4 worm cellular contexts compared by ENCODE assay signal in the genomic region with DNA sequence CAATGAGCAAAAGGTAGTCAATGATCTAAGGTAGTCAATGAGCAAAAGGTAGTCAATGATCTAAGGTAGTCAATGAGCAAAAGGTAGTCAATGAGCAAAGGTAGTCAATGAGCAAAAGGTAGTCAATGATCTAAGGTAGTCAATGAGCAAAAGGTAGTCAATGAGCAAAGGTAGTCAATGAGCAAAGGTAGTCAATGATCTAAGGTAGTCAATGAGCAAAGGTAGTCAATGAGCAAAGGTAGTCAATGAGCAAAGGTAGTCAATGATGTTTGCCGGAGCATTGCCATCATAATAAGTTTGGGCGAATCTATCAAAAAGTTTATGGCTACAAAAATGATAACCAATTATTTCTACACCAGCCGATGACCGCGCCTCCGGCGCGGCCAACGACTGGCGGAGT.
TF ChIP-seq lines count a peak whose summit lies in the region.
"Not testable (repeated sequence)": the region's sequence is repeated elsewhere in the genome, so short reads cannot be mapped to it uniquely, and the experiment has no call there.

No protein-coding gene starts in this region.

TF ChIP-seq in whole organism, L4 larva, 104 proteins besides CTCF, POLR2A, EP300 and RAD21:
- peak; percentile 67 for TF ChIP-seq lim-7 (GFP tag; IDR thresholded peaks at IDR 0.05; lab: Robert Waterston, UW)
- TF ChIP-seq ceh-44 (GFP tag; IDR thresholded peaks at IDR 0.05; lab: Robert Waterston, UW): peak; percentile 38; the same call in 1 of the 2 replicates
- TF ChIP-seq madf-9 (GFP tag; conservative IDR thresholded peaks at IDR 0.05; lab: Robert Waterston, UW): 0 out of 2 replicates have a peak, but pooled peaks have one; percentile 42
- peak; percentile 22; the same call in 1 of the 2 replicates for TF ChIP-seq tra-1 (GFP tag; IDR thresholded peaks at IDR 0.05; lab: Robert Waterston, UW)
- peak; percentile 37; the same call in 1 of the 2 replicates for TF ChIP-seq Y105C5A.15 (GFP tag; IDR thresholded peaks at IDR 0.05; lab: Robert Waterston, UW)
- TF ChIP-seq ZK337.2 (GFP tag; IDR thresholded peaks at IDR 0.05; lab: Robert Waterston, UW): peak; percentile 46; the same call in 1 of the 2 replicates
- TF ChIP-seq arid-1 (GFP tag; conservative IDR thresholded peaks at IDR 0.05; lab: Robert Waterston, UW): peak; percentile 30; the same call in 1 of the 2 replicates
- peak; percentile 38; the same call in 1 of the 2 replicates for TF ChIP-seq F44E2.7 (GFP tag; IDR thresholded peaks at IDR 0.05; lab: Robert Waterston, UW)
- peak in 1 of 2 experiments; percentile 49; a peak in 1 of 4 replicates for TF ChIP-seq madf-5 (GFP tag; IDR thresholded peaks at IDR 0.05; lab: Robert Waterston, UW)
- TF ChIP-seq F26F4.8 (GFP tag; conservative IDR thresholded peaks at IDR 0.05; lab: Robert Waterston, UW): peak; percentile 65; the same call in 1 of the 2 replicates

TF ChIP-seq in whole organism, late embryonic, 69 proteins besides CTCF, POLR2A, EP300 and RAD21:
- TF ChIP-seq unc-3 (GFP tag; conservative IDR thresholded peaks at IDR 0.05; lab: Robert Waterston, UW): 0 out of 2 replicates have a peak, but pooled peaks have one; percentile 25
- TF ChIP-seq unc-3 (tag; optimal IDR thresholded peaks at IDR 0.05; lab: Kevin White, UChicago): not testable (repeated sequence)
- peak; percentile 58 for TF ChIP-seq ceh-45 (GFP tag; IDR thresholded peaks at IDR 0.05; lab: Robert Waterston, UW)

TF ChIP-seq in whole organism, midembryonic, 9 proteins besides CTCF, POLR2A, EP300 and RAD21:
- TF ChIP-seq flt-1 (GFP tag; IDR thresholded peaks at IDR 0.05; lab: Robert Waterston, UW) (peak; percentile 56), ztf-23 (GFP tag; IDR thresholded peaks at IDR 0.05; lab: Robert Waterston, UW) (peak; percentile 24; the same call in 1 of the 2 replicates), tab-1 (GFP tag; IDR thresholded peaks at IDR 0.05; lab: Robert Waterston, UW) (peak; percentile 44; the same call in 1 of the 2 replicates), klf-2 (GFP tag; conservative IDR thresholded peaks at IDR 0.05; lab: Robert Waterston, UW) (peak; percentile 75)

TF ChIP-seq in whole organism, young adult, 124 proteins besides CTCF, POLR2A, EP300 and RAD21:
- TF ChIP-seq attf-6 (GFP tag; IDR thresholded peaks at IDR 0.05; lab: Robert Waterston, UW): 0 out of 2 replicates have a peak, but pooled peaks have one; percentile 9
- TF ChIP-seq ztf-25 (GFP tag; IDR thresholded peaks at IDR 0.05; lab: Robert Waterston, UW): peak; percentile 66; the same call in 1 of the 2 replicates
- TF ChIP-seq lag-1 (GFP tag; IDR thresholded peaks at IDR 0.05; lab: Robert Waterston, UW): 0 out of 2 replicates have a peak, but pooled peaks have one; percentile 77
- peak; percentile 72; the same call in 1 of the 2 replicates for TF ChIP-seq bed-1 (GFP tag; IDR thresholded peaks at IDR 0.05; lab: Robert Waterston, UW)
- 0 out of 2 replicates have a peak, but pooled peaks have one; percentile 13 for TF ChIP-seq aptf-2 (GFP tag; conservative IDR thresholded peaks at IDR 0.05; lab: Robert Waterston, UW)
- TF ChIP-seq pbrm-1 (GFP tag; IDR thresholded peaks at IDR 0.05; lab: Robert Waterston, UW): peak; percentile 34; the same call in 1 of the 2 replicates
- peak; percentile 68; the same call in 1 of the 2 replicates for TF ChIP-seq madf-3 (GFP tag; IDR thresholded peaks at IDR 0.05; lab: Robert Waterston, UW)
- 0 out of 2 replicates have a peak, but pooled peaks have one; percentile 56 for TF ChIP-seq ztf-6 (GFP tag; IDR thresholded peaks at IDR 0.05; lab: Robert Waterston, UW)
- TF ChIP-seq ceh-58 (GFP tag; IDR thresholded peaks at IDR 0.05; lab: Robert Waterston, UW): 0 out of 2 replicates have a peak, but pooled peaks have one; percentile 58
- TF ChIP-seq F33H1.4 (GFP tag; IDR thresholded peaks at IDR 0.05; lab: Robert Waterston, UW): peak; percentile 19; the same call in 1 of the 2 replicates
- peak; percentile 56; the same call in 1 of the 2 replicates for TF ChIP-seq hmg-20 (GFP tag; IDR thresholded peaks at IDR 0.05; lab: Robert Waterston, UW)
- TF ChIP-seq lin-26 (GFP tag; IDR thresholded peaks at IDR 0.05; lab: Robert Waterston, UW): peak; percentile 58; the same call in 1 of the 2 replicates
- peak; percentile 66; the same call in 1 of the 2 replicates for TF ChIP-seq let-526 (GFP tag; IDR thresholded peaks at IDR 0.05; lab: Robert Waterston, UW)
- 0 out of 2 replicates have a peak, but pooled peaks have one; percentile 9 for TF ChIP-seq B0019.2 (GFP tag; conservative IDR thresholded peaks at IDR 0.05; lab: Robert Waterston, UW)
- TF ChIP-seq Y56A3A.18 (GFP tag; IDR thresholded peaks at IDR 0.05; lab: Robert Waterston, UW): 0 out of 2 replicates have a peak, but pooled peaks have one; percentile 34
- 0 out of 2 replicates have a peak, but pooled peaks have one; percentile 22 for TF ChIP-seq ceh-40 (GFP tag; IDR thresholded peaks at IDR 0.05; lab: Robert Waterston, UW)
- TF ChIP-seq F37B4.10 (GFP tag; IDR thresholded peaks at IDR 0.05; lab: Robert Waterston, UW): 0 out of 2 replicates have a peak, but pooled peaks have one; percentile 31
